Worm (Caenorhabditis elegans): ENCODE measurements around the gene ZK1073.1.

The ZK1073.1 gene

ce11 chrX:16160924-16161323 is 32.3 kb upstream of the ZK1073.1 start:
- peak; percentile 23 for TF ChIP-seq mdl-1 (tag; optimal IDR thresholded peaks at IDR 0.05)
- TF ChIP-seq ceh-28 (tag; optimal IDR thresholded peaks at IDR 0.05): no peak

- TF ChIP-seq skn-1 (tag; optimal IDR thresholded peaks at IDR 0.05) (peak; percentile 13), tbx-2 (tag; optimal IDR thresholded peaks at IDR 0.05) (no peak), elt-2 (tag; optimal IDR thresholded peaks at IDR 0.05) (peak; percentile 32)
Measured at ce11 chrX:16159359-16159758, 30.7 kb upstream of the ZK1073.1 start.

- no peak for TF ChIP-seq nhr-12 (tag; optimal IDR thresholded peaks at IDR 0.05)
- TF ChIP-seq daf-12 (tag; optimal IDR thresholded peaks at IDR 0.05): no peak
- no peak for TF ChIP-seq nhr-77 (tag; optimal IDR thresholded peaks at IDR 0.05)
- TF ChIP-seq mdl-1 (tag; optimal IDR thresholded peaks at IDR 0.05): no peak
- TF ChIP-seq hmg-11 (tag; optimal IDR thresholded peaks at IDR 0.05): no peak
Measured at ce11 chrX:16157499-16157898, 28.8 kb upstream of the ZK1073.1 start.

DNA sequence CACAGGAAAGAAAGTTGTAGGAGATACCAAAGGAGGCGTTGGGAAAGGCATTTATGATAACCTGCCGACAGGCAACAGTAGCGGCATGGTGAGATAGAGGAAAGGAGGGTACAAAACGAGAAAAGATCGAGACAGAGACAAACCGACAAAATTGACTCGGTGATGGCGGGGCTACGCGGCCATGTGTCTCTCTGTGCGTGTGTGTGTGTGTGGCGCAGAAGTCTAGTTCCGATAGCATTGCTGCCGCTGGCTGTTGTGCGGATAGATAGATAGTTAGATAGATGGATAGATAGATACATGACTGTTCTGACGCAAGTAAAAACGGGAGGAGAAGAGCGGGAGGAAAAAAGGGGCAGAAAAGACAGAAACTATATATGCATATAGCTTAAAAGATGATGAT is 28.2 kb upstream of the ZK1073.1 start:
- TF ChIP-seq nhr-25 (tag; optimal IDR thresholded peaks at IDR 0.05) (peak; percentile 77), hmg-11 (tag; optimal IDR thresholded peaks at IDR 0.05) (peak; percentile 49), nhr-43 (tag; optimal IDR thresholded peaks at IDR 0.05; ENCODE audit: poor library complexity, severe bottlenecking) (peak; percentile 72), egl-5 (tag; optimal IDR thresholded peaks at IDR 0.05) (no peak), egl-27 (tag; optimal IDR thresholded peaks at IDR 0.05) (no peak), mdl-1 (tag; optimal IDR thresholded peaks at IDR 0.05) (no peak), zag-1 (tag; optimal IDR thresholded peaks at IDR 0.05) (no peak), lin-39 (tag; optimal IDR thresholded peaks at IDR 0.05) (no peak), ceh-28 (tag; optimal IDR thresholded peaks at IDR 0.05) (peak; percentile 2), snpc-4 (tag; optimal IDR thresholded peaks at IDR 0.05) (no peak), ceh-82 (tag; optimal IDR thresholded peaks at IDR 0.05) (no peak), nfya-1 (tag; optimal IDR thresholded peaks at IDR 0.05; ENCODE audit: insufficient read depth) (peak; percentile 38), nhr-23 (tag; optimal IDR thresholded peaks at IDR 0.05) (peak; percentile 67), jun-1 (tag; optimal IDR thresholded peaks at IDR 0.05) (no peak), elt-1 (tag; optimal IDR thresholded peaks at IDR 0.05) (peak; percentile 34), pha-4 (tag; optimal IDR thresholded peaks at IDR 0.05) (no peak), elt-3 (tag; optimal IDR thresholded peaks at IDR 0.05) (peak in 1 of 3 experiments; percentile 57)

ce11 chrX:16155216-16155991 is 26.7 kb upstream of the ZK1073.1 start:
- TF ChIP-seq daf-12 (tag; optimal IDR thresholded peaks at IDR 0.05) (no peak), nfya-1 (tag; optimal IDR thresholded peaks at IDR 0.05; ENCODE audit: insufficient read depth) (peak; percentile 40), ZK546.5 (tag; optimal IDR thresholded peaks at IDR 0.05) (no peak), elt-3 (tag; optimal IDR thresholded peaks at IDR 0.05) (no peak), zag-1 (tag; optimal IDR thresholded peaks at IDR 0.05) (no peak), lin-39 (tag; optimal IDR thresholded peaks at IDR 0.05) (peak; percentile 18)

DNA sequence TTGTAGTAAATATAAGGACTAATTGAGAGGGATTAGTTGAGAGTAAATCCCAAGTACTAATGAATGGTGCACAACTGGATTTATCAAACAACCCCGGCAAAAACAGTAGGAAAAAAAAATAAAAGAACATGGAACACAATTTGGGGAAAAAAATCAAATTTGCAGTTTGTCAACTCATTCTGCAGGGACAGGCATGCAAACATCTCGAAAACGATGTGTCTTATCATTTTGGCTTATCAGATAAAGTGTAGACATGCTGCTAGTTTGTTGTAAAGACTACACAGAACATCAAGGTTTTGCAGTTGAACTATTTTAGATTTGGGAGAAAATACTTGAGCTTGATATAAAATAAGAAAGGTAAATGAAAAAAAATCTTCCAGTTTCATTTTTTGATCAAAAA is 25.1 kb upstream of the ZK1073.1 start:
- TF ChIP-seq elt-2 (tag; optimal IDR thresholded peaks at IDR 0.05) (peak; percentile 41), skn-1 (tag; optimal IDR thresholded peaks at IDR 0.05) (no peak)

ce11 chrX:16151302-16151701 is 22.6 kb upstream of the ZK1073.1 start:
- peak; percentile 21 for TF ChIP-seq pha-4 (tag; optimal IDR thresholded peaks at IDR 0.05)
- TF ChIP-seq elt-2 (tag; optimal IDR thresholded peaks at IDR 0.05): no peak

- TF ChIP-seq nhr-23 (tag; optimal IDR thresholded peaks at IDR 0.05) (peak; percentile 25), ceh-82 (tag; optimal IDR thresholded peaks at IDR 0.05) (no peak), elt-2 (tag; optimal IDR thresholded peaks at IDR 0.05) (peak; percentile 66), zag-1 (tag; optimal IDR thresholded peaks at IDR 0.05) (no peak), nhr-25 (tag; optimal IDR thresholded peaks at IDR 0.05) (peak; percentile 36), ceh-28 (tag; optimal IDR thresholded peaks at IDR 0.05) (peak; percentile 12), unc-62 (GFP tag; optimal IDR thresholded peaks at IDR 0.05) (no peak), pqm-1 (tag; optimal IDR thresholded peaks at IDR 0.05) (peak; percentile 51), mml-1 (tag; optimal IDR thresholded peaks at IDR 0.05) (no peak), nhr-76 (tag; optimal IDR thresholded peaks at IDR 0.05) (no peak), lin-39 (tag; optimal IDR thresholded peaks at IDR 0.05) (no peak), aly-2 (tag; optimal IDR thresholded peaks at IDR 0.05) (no peak), pha-4 (tag; optimal IDR thresholded peaks at IDR 0.05) (peak; percentile 88), sea-2 (GFP tag; optimal IDR thresholded peaks at IDR 0.05) (no peak), hmg-11 (tag; optimal IDR thresholded peaks at IDR 0.05) (peak; percentile 39), lsy-12 (tag; optimal IDR thresholded peaks at IDR 0.05) (peak; percentile 53), mdl-1 (tag; optimal IDR thresholded peaks at IDR 0.05) (no peak)
Measured at ce11 chrX:16150153-16150552, 21.5 kb upstream of the ZK1073.1 start.

Data from whole organism, L3 larva.